Worm (Caenorhabditis elegans) whole organism, L3 larva: ENCODE data around the gene AH10.4.

Source experiments
- ceh-82 ChIP-seq: fragments of 150-350 bp; optimal IDR thresholded peaks from 2 replicates; lab custom pipeline; 2014; ENCODE audit warnings: missing biosample characterization, missing genetic modification characterization
- daf-12 ChIP-seq: fragments of 150-350 bp; optimal IDR thresholded peaks from 2 replicates; lab custom pipeline; 2014; ENCODE audit warnings: missing biosample characterization, missing genetic modification reagents, missing genetic modification characterization
- egl-27 ChIP-seq: sonication (generic microtip); optimal IDR thresholded peaks from 4 replicates; lab custom pipeline; 2017; ENCODE audit warnings: missing biosample characterization, missing genetic modification reagents, missing genetic modification characterization
- elt-3 ChIP-seq, 3 experiments: fragments of 150-350 bp in 1 of 3; sonication (generic microtip) in 2 of 3; optimal IDR thresholded peaks; 2 replicates in 2 of 3; 4 replicates in 1 of 3; lab custom pipeline; 2014 to 2017; ENCODE audit warnings: missing biosample characterization in 3 of 3, missing genetic modification characterization in 3 of 3
- fkh-2 ChIP-seq: fragments of 150-350 bp; optimal IDR thresholded peaks from 2 replicates; lab custom pipeline; 2014; ENCODE audit warnings: missing biosample characterization, missing genetic modification reagents, missing genetic modification characterization
- lin-39 ChIP-seq: fragments of 150-350 bp; optimal IDR thresholded peaks from 2 replicates; lab custom pipeline; 2018; ENCODE audit warnings: missing biosample characterization, missing genetic modification reagents, missing genetic modification characterization
- mdl-1 ChIP-seq: fragments of 150-350 bp; optimal IDR thresholded peaks from 2 replicates; lab custom pipeline; 2014; ENCODE audit warnings: missing biosample characterization, missing genetic modification characterization
- nhr-12 ChIP-seq: fragments of 150-350 bp; optimal IDR thresholded peaks from 2 replicates; lab custom pipeline; 2014; ENCODE audit warnings: missing biosample characterization, missing genetic modification characterization
- nhr-67 ChIP-seq: fragments of 150-350 bp; optimal IDR thresholded peaks from 2 replicates; lab custom pipeline; 2014; ENCODE audit warnings: missing biosample characterization, missing genetic modification characterization
- nhr-77 ChIP-seq: fragments of 150-350 bp; optimal IDR thresholded peaks from 2 replicates; lab custom pipeline; 2014; ENCODE audit warnings: missing biosample characterization, missing genetic modification characterization
- pha-4 ChIP-seq: fragments of 150-350 bp; optimal IDR thresholded peaks from 2 replicates; lab custom pipeline; 2014; ENCODE audit warnings: missing biosample characterization, missing genetic modification reagents, missing genetic modification characterization
- skn-1 ChIP-seq: fragments of 150-350 bp; optimal IDR thresholded peaks from 2 replicates; lab custom pipeline; 2014; ENCODE audit warnings: missing biosample characterization, missing genetic modification characterization
- unc-62 ChIP-seq: fragments of 150-350 bp; sonication (generic microtip); optimal IDR thresholded peaks from 4 replicates; lab custom pipeline; 2014; ENCODE audit warnings: missing biosample characterization, missing genetic modification reagents, missing genetic modification characterization
- zag-1 ChIP-seq: fragments of 150-350 bp; optimal IDR thresholded peaks from 2 replicates; lab custom pipeline; 2014; ENCODE audit warnings: missing biosample characterization, missing genetic modification characterization

- TF ChIP-seq zag-1 (tag; lab: Kevin White, UChicago) (no peak), skn-1 (tag; lab: Kevin White, UChicago) (no peak), lin-39 (tag; lab: Kevin White, UChicago) (no peak), ceh-82 (tag; lab: Kevin White, UChicago) (no peak), unc-62 (no peak), mdl-1 (tag; lab: Kevin White, UChicago) (no peak), pha-4 (tag; lab: Kevin White, UChicago) (no peak), elt-3 (tag; optimal IDR thresholded peaks at IDR 0.05; lab: Kevin White, UChicago) (no peak), nhr-67 (tag; lab: Kevin White, UChicago) (no peak), egl-27 (tag; lab: Kevin White, UChicago) (no peak), nhr-12 (tag; lab: Kevin White, UChicago) (no peak), daf-12 (tag; lab: Kevin White, UChicago) (no peak), nhr-77 (tag; lab: Kevin White, UChicago) (no peak), fkh-2 (tag; lab: Kevin White, UChicago) (no peak)
Measured at ce11 chrV:14097358-14097757, 40.3 kb downstream of the AH10.4 start.
